Worm (Caenorhabditis elegans): ENCODE data around the gene F55C9.15.

F55C9.15 gene

DNA sequence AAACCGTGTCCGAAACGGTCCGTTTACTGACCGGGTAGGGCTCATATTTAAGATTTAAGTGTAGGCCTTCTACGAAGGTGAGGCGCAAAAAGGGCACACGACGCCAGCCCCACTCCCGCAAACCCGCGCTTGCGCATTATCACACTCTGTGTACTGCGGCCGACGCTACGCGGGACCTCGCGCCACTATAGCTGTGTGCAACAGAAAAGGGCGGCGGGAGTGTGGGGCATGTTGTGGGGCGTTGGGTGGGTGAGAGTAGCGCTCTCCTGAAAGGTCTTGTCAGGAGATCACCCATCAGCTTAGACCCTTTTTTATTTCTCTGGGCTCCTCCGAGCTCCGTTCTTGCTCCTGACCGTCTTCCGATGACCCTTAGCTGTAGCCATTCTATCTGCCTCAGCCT, 1.3 kb upstream of the F55C9.15 start:
- no peak for TF ChIP-seq ceh-83 (GFP tag; optimal IDR thresholded peaks at IDR 0.05)
- no peak for TF ChIP-seq nhr-12 (tag; optimal IDR thresholded peaks at IDR 0.05)
- no peak for TF ChIP-seq mls-2 (tag; optimal IDR thresholded peaks at IDR 0.05)
- TF ChIP-seq nhr-28 (tag; optimal IDR thresholded peaks at IDR 0.05) = no peak
- no peak for TF ChIP-seq mep-1 (tag; optimal IDR thresholded peaks at IDR 0.05)
- no peak for TF ChIP-seq nhr-76 (tag; optimal IDR thresholded peaks at IDR 0.05)
- TF ChIP-seq lin-13 (tag; optimal IDR thresholded peaks at IDR 0.05) = no peak
- no peak for TF ChIP-seq lin-32 (GFP tag; optimal IDR thresholded peaks at IDR 0.05)
- TF ChIP-seq blmp-1 (tag; optimal IDR thresholded peaks at IDR 0.05) = no peak
- TF ChIP-seq snpc-4 (tag; optimal IDR thresholded peaks at IDR 0.05) = no peak
- TF ChIP-seq drap-1 (GFP tag; optimal IDR thresholded peaks at IDR 0.05) = no peak
- no peak for TF ChIP-seq unc-39 (tag; optimal IDR thresholded peaks at IDR 0.05)
- TF ChIP-seq bed-3 (GFP tag; optimal IDR thresholded peaks at IDR 0.05) = no peak
- no peak for TF ChIP-seq sptf-1 (tag; optimal IDR thresholded peaks at IDR 0.05)
- TF ChIP-seq ces-1 (GFP tag; optimal IDR thresholded peaks at IDR 0.05) = no peak
- TF ChIP-seq M03D4.4 (tag; optimal IDR thresholded peaks at IDR 0.05) = no peak

DNA sequence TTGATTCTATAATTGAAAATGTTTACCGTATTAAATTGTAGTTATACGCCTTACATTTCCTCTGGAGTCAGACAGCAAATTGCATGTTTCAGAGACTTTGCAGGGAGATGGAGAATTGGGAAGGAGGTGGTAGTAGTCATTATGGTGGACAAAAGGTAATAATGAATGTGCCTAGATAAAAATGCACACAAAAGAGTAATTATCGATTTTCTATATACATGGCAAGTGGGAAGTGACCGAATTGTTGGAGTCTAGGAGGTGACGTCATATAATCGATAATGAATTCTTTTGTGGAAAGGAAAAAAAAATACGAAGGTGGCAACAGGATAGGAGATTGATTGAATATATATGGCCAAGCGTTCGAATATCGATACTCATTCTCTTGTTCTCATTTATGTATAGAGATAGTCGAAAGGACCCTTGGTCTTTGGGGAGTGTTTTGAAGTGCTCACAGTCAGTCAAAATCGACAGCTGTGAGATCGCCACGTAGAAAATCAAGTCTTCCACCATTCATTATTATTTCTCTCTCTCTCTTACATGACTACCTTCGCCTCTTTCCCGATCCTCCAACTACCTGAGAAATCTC, 3.1 kb downstream of the F55C9.15 start, which contains the start of the genes fbxb-63 and fbxb-61:
TSS of gene fbxb-63 (minus strand) at position 142 of the 586 bp plus-strand sequence.
TSS of gene fbxb-61 (plus strand) at position 536 of the 586 bp plus-strand sequence.
- TF ChIP-seq unc-39 (tag; optimal IDR thresholded peaks at IDR 0.05) = no peak
- peak; percentile 53 for TF ChIP-seq ceh-39 (tag; optimal IDR thresholded peaks at IDR 0.05)
- no peak for TF ChIP-seq ceh-83 (GFP tag; optimal IDR thresholded peaks at IDR 0.05)
- no peak for TF ChIP-seq elt-3 (tag; optimal IDR thresholded peaks at IDR 0.05)
- no peak for TF ChIP-seq blmp-1 (tag; optimal IDR thresholded peaks at IDR 0.05)
- TF ChIP-seq ceh-43 (GFP tag; optimal IDR thresholded peaks at IDR 0.05) = no peak

DNA sequence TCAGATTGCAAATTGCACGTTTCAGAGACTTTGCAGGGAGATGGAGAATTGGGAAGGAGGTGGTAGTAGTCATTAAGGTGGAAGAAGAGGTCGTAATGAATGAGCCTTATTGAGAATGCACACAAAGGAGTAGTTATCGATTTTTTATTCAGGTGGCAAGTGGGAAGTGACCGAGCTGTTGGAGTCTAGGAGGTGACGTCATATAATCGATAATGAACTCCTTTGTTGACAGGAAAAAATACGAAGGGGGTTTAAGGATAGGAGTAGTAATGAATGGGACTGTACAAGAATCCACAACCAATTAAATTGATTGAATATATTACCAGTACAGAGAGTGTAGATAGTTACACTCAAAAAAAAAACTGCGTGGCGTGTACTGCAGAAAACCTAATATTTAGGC, 4.9 kb downstream of the F55C9.15 start, which contains the start of gene fbxb-62:
TSS of gene fbxb-62 (minus strand) at position 101 of the 400 bp plus-strand sequence.
- TF ChIP-seq mep-1 (tag; optimal IDR thresholded peaks at IDR 0.05) = no peak
- peak; percentile 11 for TF ChIP-seq zip-8 (tag; optimal IDR thresholded peaks at IDR 0.05)

DNA sequence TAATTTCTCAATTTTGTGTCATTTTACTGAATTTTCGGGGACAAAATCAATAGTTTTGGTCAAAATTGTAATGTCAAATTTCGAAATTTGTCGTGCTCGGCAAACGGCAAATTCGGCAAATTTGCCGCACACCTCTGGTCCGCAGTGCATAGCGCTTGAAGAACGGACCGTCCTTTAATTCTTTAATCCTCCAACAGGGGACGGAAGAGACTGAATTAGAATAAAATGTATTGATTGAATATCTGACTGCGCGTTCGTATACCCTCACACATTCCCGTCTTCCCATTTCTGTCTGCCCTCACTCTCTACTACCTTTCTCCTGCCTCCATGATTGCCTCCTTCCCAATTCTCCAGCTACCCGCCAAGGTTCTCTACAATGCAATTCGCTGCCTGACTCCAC, 7.5 kb downstream of the F55C9.15 start, which contains the start of gene F55C9.14:
TSS of gene F55C9.14 (plus strand) at position 301 of the 400 bp plus-strand sequence.
- TF ChIP-seq nhr-2 (tag; optimal IDR thresholded peaks at IDR 0.05) = no peak
- TF ChIP-seq ces-1 (GFP tag; optimal IDR thresholded peaks at IDR 0.05) = no peak
- TF ChIP-seq tbx-8 (GFP tag; optimal IDR thresholded peaks at IDR 0.05) = no peak
- TF ChIP-seq zip-8 (tag; optimal IDR thresholded peaks at IDR 0.05) = no peak
- TF ChIP-seq mab-5 (tag; optimal IDR thresholded peaks at IDR 0.05) = no peak
- no peak for TF ChIP-seq nhr-237 (tag; optimal IDR thresholded peaks at IDR 0.05)
- TF ChIP-seq ztf-11 (tag; optimal IDR thresholded peaks at IDR 0.05) = no peak
- no peak for TF ChIP-seq lin-13 (tag; optimal IDR thresholded peaks at IDR 0.05)
- no peak for TF ChIP-seq ham-2 (GFP tag; optimal IDR thresholded peaks at IDR 0.05)

DNA sequence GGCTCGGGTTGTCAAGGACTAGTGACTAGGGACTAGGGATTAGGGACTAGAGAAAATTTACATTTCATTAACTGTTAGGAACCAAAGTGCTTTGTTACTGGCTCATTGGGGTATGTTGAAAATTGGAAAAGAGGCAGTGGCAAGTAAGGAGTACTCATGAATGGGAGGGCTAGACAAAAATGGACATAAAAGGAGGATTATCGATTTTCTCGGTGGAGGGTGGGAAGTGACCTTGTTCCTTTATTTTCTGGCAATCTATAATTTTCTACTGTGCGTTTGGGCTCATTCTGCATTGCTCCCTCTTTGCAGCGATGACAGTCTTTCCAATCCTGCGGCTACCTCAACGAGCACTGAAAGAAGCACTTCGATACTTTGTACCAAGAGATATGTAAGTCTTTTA, 9.3 kb downstream of the F55C9.15 start, which contains the start of gene fbxb-60:
TSS of gene fbxb-60 (plus strand) at position 301 of the 400 bp plus-strand sequence.
- TF ChIP-seq hlh-1 (tag; optimal IDR thresholded peaks at IDR 0.05) = no peak
- no peak for TF ChIP-seq mep-1 (tag; optimal IDR thresholded peaks at IDR 0.05)
- no peak for TF ChIP-seq M03D4.4 (tag; optimal IDR thresholded peaks at IDR 0.05)

DNA sequence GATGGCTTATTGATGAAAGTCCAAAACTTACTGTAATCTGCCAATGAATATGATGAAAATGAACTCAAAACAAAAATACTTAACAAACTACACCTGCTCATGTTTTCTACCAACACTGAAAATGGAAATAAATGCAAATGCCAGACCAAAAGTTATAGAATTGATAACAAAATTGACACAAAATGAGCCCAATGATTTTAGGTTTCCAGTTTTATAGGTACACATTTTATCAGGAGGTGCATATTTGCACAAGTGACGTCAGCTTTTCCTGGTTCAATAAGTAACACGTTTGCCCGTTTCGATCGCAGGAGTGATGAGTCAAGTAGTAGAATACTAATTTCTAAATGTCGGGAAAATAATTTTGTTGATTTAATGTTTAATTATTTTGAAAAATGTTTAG, 10.1 kb downstream of the F55C9.15 start, which contains the start of gene F55C9.6:
TSS of gene F55C9.6 (minus strand) at position 101 of the 400 bp plus-strand sequence.
- TF ChIP-seq snpc-4 (tag; optimal IDR thresholded peaks at IDR 0.05) = no peak
- no peak for TF ChIP-seq nhr-2 (tag; optimal IDR thresholded peaks at IDR 0.05)
- TF ChIP-seq blmp-1 (tag; optimal IDR thresholded peaks at IDR 0.05) = no peak
- no peak for TF ChIP-seq mls-2 (tag; optimal IDR thresholded peaks at IDR 0.05)
- no peak for TF ChIP-seq cnd-1 (tag; optimal IDR thresholded peaks at IDR 0.05)
- TF ChIP-seq ceh-39 (tag; optimal IDR thresholded peaks at IDR 0.05) = no peak
- no peak for TF ChIP-seq nhr-28 (tag; optimal IDR thresholded peaks at IDR 0.05)
- TF ChIP-seq ceh-43 (GFP tag; optimal IDR thresholded peaks at IDR 0.05) = no peak
- TF ChIP-seq ham-2 (GFP tag; optimal IDR thresholded peaks at IDR 0.05) = no peak

DNA sequence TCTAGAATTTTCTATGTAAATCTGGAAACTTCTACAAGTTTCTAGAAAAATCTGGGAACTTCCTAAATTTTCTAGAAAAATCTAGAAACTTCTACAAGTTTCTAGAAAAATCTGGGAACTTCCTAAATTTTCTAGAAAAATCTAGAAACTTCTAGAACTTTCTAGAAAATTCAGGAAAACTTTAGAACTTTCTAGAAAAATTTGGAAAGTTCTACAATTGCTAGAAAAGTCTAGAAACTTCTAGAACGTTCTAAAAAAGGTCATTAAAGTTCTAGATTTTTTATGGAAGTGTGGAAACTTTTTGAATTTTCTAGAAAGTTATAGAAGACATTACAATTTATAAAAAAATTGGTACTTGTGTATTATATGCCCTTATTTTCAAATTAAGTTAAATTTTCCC, 13.8 kb downstream of the F55C9.15 start, which contains the start of gene F55C9.5:
TSS of gene F55C9.5 (minus strand) at position 101 of the 400 bp plus-strand sequence.
- TF ChIP-seq mep-1 (tag; optimal IDR thresholded peaks at IDR 0.05) = no peak
- no peak for TF ChIP-seq lin-13 (tag; optimal IDR thresholded peaks at IDR 0.05)
- TF ChIP-seq mls-2 (tag; optimal IDR thresholded peaks at IDR 0.05) = no peak
- TF ChIP-seq M03D4.4 (tag; optimal IDR thresholded peaks at IDR 0.05) = no peak
- no peak for TF ChIP-seq nhr-237 (tag; optimal IDR thresholded peaks at IDR 0.05)
- no peak for TF ChIP-seq mab-5 (tag; optimal IDR thresholded peaks at IDR 0.05)
- no peak for TF ChIP-seq snpc-4 (tag; optimal IDR thresholded peaks at IDR 0.05)
- TF ChIP-seq flh-1 (GFP tag; optimal IDR thresholded peaks at IDR 0.05) = no peak
- TF ChIP-seq ceh-83 (GFP tag; optimal IDR thresholded peaks at IDR 0.05) = no peak
- TF ChIP-seq pha-4 (tag; optimal IDR thresholded peaks at IDR 0.05) = no peak
- TF ChIP-seq nhr-28 (tag; optimal IDR thresholded peaks at IDR 0.05) = no peak
